Fruit fly (Drosophila melanogaster) whole organism, embryonic: ENCODE data around the gene DIP1.

Experiments
- Atf3 ChIP-seq: fragments of 200-800 bp; sonication (Bioruptor generic); optimal IDR thresholded peaks from 3 replicates; lab custom pipeline; 2016; ENCODE audit warnings: missing biosample characterization, missing genetic modification characterization
- CG10147 ChIP-seq: fragments of 200-800 bp; sonication (Bioruptor generic); optimal IDR thresholded peaks from 2 replicates; lab custom pipeline; 2019; ENCODE audit warnings: missing biosample characterization, mild to moderate bottlenecking, missing genetic modification characterization, moderate library complexity
- CG10959 ChIP-seq: fragments of 200-800 bp; sonication (Bioruptor generic); IDR thresholded peaks from 2 replicates; pipeline ENCODE4 v1.3.6; 2022; ENCODE audit warnings: missing biosample characterization, missing genetic modification characterization
- CG11093 ChIP-seq: fragments of 200-800 bp; sonication (Bioruptor generic); IDR thresholded peaks from 3 replicates; pipeline ENCODE4 v1.3.6; 2022; ENCODE audit warnings: missing biosample characterization, missing genetic modification characterization
- CG11456 ChIP-seq: fragments of 200-800 bp; sonication (Bioruptor generic); IDR thresholded peaks from 3 replicates; pipeline ENCODE4 v1.3.6; 2022; ENCODE audit warnings: missing biosample characterization, missing genetic modification characterization
- CG13287 ChIP-seq: fragments of 200-800 bp; sonication (Bioruptor generic); IDR thresholded peaks from 2 replicates; pipeline ENCODE4 v1.3.6; 2022; ENCODE audit warnings: missing biosample characterization, missing genetic modification characterization; ENCODE audit not compliant: partially characterized antibody
- CG15073 ChIP-seq: fragments of 200-800 bp; sonication (Bioruptor generic); optimal IDR thresholded peaks from 2 replicates; lab custom pipeline; 2016; ENCODE audit warnings: missing biosample characterization, missing genetic modification characterization
- CG16815 ChIP-seq: fragments of 200-800 bp; sonication (Bioruptor generic); optimal IDR thresholded peaks from 3 replicates; lab custom pipeline; 2017; ENCODE audit warnings: missing biosample characterization, mild to moderate bottlenecking, missing genetic modification characterization
- CG17186 ChIP-seq: fragments of 200-800 bp; sonication (Bioruptor generic); optimal IDR thresholded peaks from 3 replicates; lab custom pipeline; 2017; ENCODE audit warnings: missing biosample characterization, missing genetic modification reagents, missing genetic modification characterization
- CG17361 ChIP-seq: fragments of 200-800 bp; sonication (Bioruptor generic); IDR thresholded peaks from 3 replicates; pipeline ENCODE4 v1.3.6; 2022; ENCODE audit warnings: missing biosample characterization, missing genetic modification characterization
- CG1792 ChIP-seq: fragments of 200-800 bp; sonication (Bioruptor generic); optimal IDR thresholded peaks from 2 replicates; lab custom pipeline; 2016; ENCODE audit warnings: missing biosample characterization, missing genetic modification characterization
- CG18262 ChIP-seq: fragments of 200-800 bp; optimal IDR thresholded peaks from 3 replicates; lab custom pipeline; 2019; ENCODE audit warnings: missing biosample characterization, mild to moderate bottlenecking, missing genetic modification characterization, moderate library complexity
- CG2875 ChIP-seq: fragments of 200-800 bp; sonication (Bioruptor generic); optimal IDR thresholded peaks from 2 replicates; lab custom pipeline; 2017; ENCODE audit warnings: missing biosample characterization, mild to moderate bottlenecking, missing genetic modification characterization, missing genetic modification reagents
- CG31224 ChIP-seq: fragments of 200-800 bp; sonication (Bioruptor generic); IDR thresholded peaks from 2 replicates; pipeline ENCODE4 v1.3.6; 2022; ENCODE audit warnings: missing biosample characterization, missing genetic modification characterization
- CG4617 ChIP-seq: fragments of 200-800 bp; sonication (Bioruptor generic); optimal IDR thresholded peaks from 3 replicates; lab custom pipeline; 2016; ENCODE audit warnings: missing biosample characterization, missing genetic modification characterization, borderline replicate concordance
- CG6683 ChIP-seq: fragments of 200-800 bp; sonication (Bioruptor generic); optimal IDR thresholded peaks from 2 replicates; lab custom pipeline; 2017; ENCODE audit warnings: missing biosample characterization, mild to moderate bottlenecking, missing genetic modification characterization, missing genetic modification reagents
- CG6689 ChIP-seq: fragments of 200-800 bp; sonication (Bioruptor generic); IDR thresholded peaks from 2 replicates; pipeline ENCODE4 v1.3.6; 2022; ENCODE audit warnings: missing biosample characterization, missing genetic modification characterization
- CG6813 ChIP-seq: fragments of 200-800 bp; sonication (Bioruptor generic); optimal IDR thresholded peaks from 2 replicates; lab custom pipeline; 2017; ENCODE audit warnings: missing biosample characterization, missing genetic modification characterization, mild to moderate bottlenecking, moderate library complexity, missing genetic modification reagents
- CG7357 ChIP-seq: fragments of 200-800 bp; sonication (Bioruptor generic); IDR thresholded peaks from 3 replicates; pipeline ENCODE4 v1.3.6; 2022; ENCODE audit warnings: missing biosample characterization, missing genetic modification characterization
- CG7786 ChIP-seq: fragments of 200-800 bp; sonication (Bioruptor generic); optimal IDR thresholded peaks from 2 replicates; lab custom pipeline; 2016; ENCODE audit warnings: missing biosample characterization, missing genetic modification characterization
- CG7963 ChIP-seq: fragments of 200-800 bp; sonication (Bioruptor generic); IDR thresholded peaks from 3 replicates; pipeline ENCODE4 v1.3.6; 2022; ENCODE audit warnings: missing biosample characterization, missing genetic modification characterization; ENCODE audit not compliant: partially characterized antibody
- CG8359 ChIP-seq: fragments of 200-800 bp; sonication (Bioruptor generic); optimal IDR thresholded peaks from 2 replicates; lab custom pipeline; 2017; ENCODE audit warnings: missing biosample characterization, mild to moderate bottlenecking, missing genetic modification characterization, borderline replicate concordance
- CG9437 ChIP-seq: fragments of 200-800 bp; sonication (Bioruptor generic); optimal IDR thresholded peaks from 2 replicates; lab custom pipeline; 2018; ENCODE audit warnings: missing biosample characterization, mild to moderate bottlenecking, missing genetic modification characterization
- Camta ChIP-seq: fragments of 200-800 bp; sonication (Bioruptor generic); optimal IDR thresholded peaks from 2 replicates; lab custom pipeline; 2016; ENCODE audit warnings: missing biosample characterization, missing genetic modification characterization
- CkIIα-i1 ChIP-seq: fragments of 200-800 bp; sonication (Bioruptor generic); IDR thresholded peaks from 2 replicates; pipeline ENCODE4 v1.3.6; 2022; ENCODE audit warnings: missing biosample characterization, missing genetic modification characterization
- D19B ChIP-seq: fragments of 200-800 bp; sonication (Bioruptor generic); optimal IDR thresholded peaks from 2 replicates; lab custom pipeline; 2017; ENCODE audit warnings: missing biosample characterization, mild to moderate bottlenecking, missing genetic modification characterization
- Dref ChIP-seq: fragments of 200-800 bp; sonication (Bioruptor generic); IDR thresholded peaks from 2 replicates; pipeline ENCODE4 v1.3.6; 2022; ENCODE audit warnings: missing biosample characterization, missing genetic modification characterization
- Drgx ChIP-seq: fragments of 200-800 bp; sonication (Bioruptor generic); IDR thresholded peaks from 2 replicates; pipeline ENCODE4 v1.3.6; 2022; ENCODE audit warnings: missing biosample characterization, missing genetic modification characterization
- Eip74EF ChIP-seq, 2 experiments: fragments of 200-800 bp in 1 of 2; fragments of >200 bp in 1 of 2; sonication (Bioruptor generic) in 1 of 2; optimal IDR thresholded peaks; 2 replicates each; lab custom pipeline; 2017 to 2019; ENCODE audit warnings: missing biosample characterization in 2 of 2, missing genetic modification characterization in 2 of 2, mild to moderate bottlenecking in 1 of 2, moderate library complexity in 1 of 2
- HLH4C ChIP-seq: fragments of 200-800 bp; sonication (Bioruptor generic); IDR thresholded peaks from 3 replicates; pipeline ENCODE4 v1.3.6; 2022; ENCODE audit warnings: missing biosample characterization, missing genetic modification characterization; ENCODE audit not compliant: partially characterized antibody
- Hr3 ChIP-seq: fragments of 200-800 bp; sonication (Bioruptor generic); optimal IDR thresholded peaks from 3 replicates; lab custom pipeline; 2016; ENCODE audit warnings: missing biosample characterization, missing genetic modification characterization
- MBD-R2 ChIP-seq: fragments of 200-800 bp; sonication (Bioruptor generic); IDR thresholded peaks from 2 replicates; pipeline ENCODE4 v1.3.6; 2022; ENCODE audit warnings: missing biosample characterization, missing genetic modification characterization
- Meics ChIP-seq: fragments of 200-800 bp; sonication (Bioruptor generic); optimal IDR thresholded peaks from 2 replicates; lab custom pipeline; 2017; ENCODE audit warnings: missing biosample characterization, mild to moderate bottlenecking, missing genetic modification characterization
- NC2β ChIP-seq: fragments of 200-800 bp; sonication (Bioruptor generic); optimal IDR thresholded peaks from 2 replicates; lab custom pipeline; 2016; ENCODE audit warnings: missing biosample characterization, missing genetic modification characterization
- Pdp1 ChIP-seq, 2 experiments: fragments of 200-800 bp; sonication (Bioruptor generic); optimal IDR thresholded peaks; 3 replicates each; lab custom pipeline; 2016; ENCODE audit warnings: missing biosample characterization in 2 of 2, missing genetic modification characterization in 2 of 2, mild to moderate bottlenecking in 1 of 2, moderate library complexity in 1 of 2
- amos ChIP-seq: fragments of 200-800 bp; sonication (Bioruptor generic); IDR thresholded peaks from 2 replicates; pipeline ENCODE4 v1.3.6; 2022; ENCODE audit warnings: missing biosample characterization, missing genetic modification characterization; ENCODE audit not compliant: partially characterized antibody
- az2 ChIP-seq: fragments of 200-800 bp; sonication (Bioruptor generic); optimal IDR thresholded peaks from 3 replicates; lab custom pipeline; 2016; ENCODE audit warnings: missing biosample characterization, missing genetic modification characterization
- bbx ChIP-seq: fragments of 200-800 bp; sonication (Bioruptor generic); IDR thresholded peaks from 2 replicates; pipeline ENCODE4 v1.3.6; 2022; ENCODE audit warnings: missing biosample characterization, missing genetic modification characterization; ENCODE audit not compliant: partially characterized antibody
- corto ChIP-seq: fragments of 200-800 bp; sonication (Bioruptor generic); optimal IDR thresholded peaks from 2 replicates; lab custom pipeline; 2016; ENCODE audit warnings: missing biosample characterization, mild to moderate bottlenecking, missing genetic modification characterization, moderate library complexity
- cwo ChIP-seq: fragments of 200-800 bp; sonication (Bioruptor generic); optimal IDR thresholded peaks from 3 replicates; lab custom pipeline; 2017; ENCODE audit warnings: missing biosample characterization, missing genetic modification characterization, mild to moderate bottlenecking, moderate library complexity, missing genetic modification reagents
- dm ChIP-seq: fragments of 200-800 bp; sonication (Bioruptor generic); optimal IDR thresholded peaks from 3 replicates; lab custom pipeline; 2016; ENCODE audit warnings: missing biosample characterization, missing genetic modification characterization
- dmrt11E ChIP-seq: fragments of 200-800 bp; sonication (Bioruptor generic); optimal IDR thresholded peaks from 3 replicates; lab custom pipeline; 2018; ENCODE audit warnings: missing biosample characterization, mild to moderate bottlenecking, missing genetic modification characterization, moderate library complexity
- gce ChIP-seq: fragments of 200-800 bp; sonication (Bioruptor generic); IDR thresholded peaks from 3 replicates; pipeline ENCODE4 v1.3.6; 2022; ENCODE audit warnings: missing biosample characterization, missing genetic modification characterization
- hbn ChIP-seq: fragments of 200-800 bp; sonication (Bioruptor generic); IDR thresholded peaks from 2 replicates; pipeline ENCODE4 v1.3.6; 2022; ENCODE audit warnings: missing biosample characterization, missing genetic modification characterization; ENCODE audit not compliant: partially characterized antibody
- ind ChIP-seq: fragments of 200-800 bp; sonication (Bioruptor generic); optimal IDR thresholded peaks from 3 replicates; lab custom pipeline; 2016; ENCODE audit warnings: missing biosample characterization, missing genetic modification characterization
- mam ChIP-seq: fragments of 200-800 bp; sonication (Bioruptor generic); optimal IDR thresholded peaks from 3 replicates; lab custom pipeline; 2016; ENCODE audit warnings: missing biosample characterization, missing genetic modification characterization
- oc ChIP-seq: fragments of 200-800 bp; sonication (Bioruptor generic); optimal IDR thresholded peaks from 2 replicates; lab custom pipeline; 2018; ENCODE audit warnings: missing biosample characterization, mild to moderate bottlenecking, missing genetic modification characterization, moderate library complexity
- ro ChIP-seq: fragments of 200-800 bp; sonication (Bioruptor generic); IDR thresholded peaks from 2 replicates; pipeline ENCODE4 v1.3.6; 2022; ENCODE audit warnings: missing biosample characterization, missing genetic modification characterization
- stc ChIP-seq: fragments of 200-800 bp; sonication (Bioruptor generic); IDR thresholded peaks from 2 replicates; pipeline ENCODE4 v1.3.6; 2022; ENCODE audit warnings: missing biosample characterization, missing genetic modification characterization
- tio ChIP-seq: fragments of 200-800 bp; sonication (Bioruptor generic); optimal IDR thresholded peaks from 2 replicates; lab custom pipeline; 2017; ENCODE audit warnings: missing biosample characterization, missing genetic modification characterization, inconsistent platforms

DIP1 gene

dm6 chrX:21605514-21605913 lies 24.4 kb downstream of the DIP1 start (continued):
- peak; percentile 82 for TF ChIP-seq HLH4C
- TF ChIP-seq stc (GFP tag; lab: Robert Waterston, UW): no peak
- no peak for TF ChIP-seq CG31224 (GFP tag; lab: Robert Waterston, UW)
- no peak for TF ChIP-seq gce (GFP tag; lab: Robert Waterston, UW)
- no peak for TF ChIP-seq mam (GFP tag; lab: Kevin White, UChicago)
- TF ChIP-seq CG2875 (GFP tag; lab: Kevin White, UChicago): no peak
- no peak for TF ChIP-seq dm (GFP tag; lab: Kevin White, UChicago)
- no peak for TF ChIP-seq Drgx
- TF ChIP-seq CG17186: no peak
- TF ChIP-seq CG8359 (GFP tag; lab: Kevin White, UChicago): no peak
- TF ChIP-seq Dref (GFP tag; lab: Robert Waterston, UW): peak; percentile 47
- peak; percentile 42; the same call in 1 of the 2 replicates for TF ChIP-seq MBD-R2 (GFP tag; lab: Robert Waterston, UW)
- TF ChIP-seq CG6813 (GFP tag; lab: Kevin White, UChicago): no peak
- peak; percentile 22 for TF ChIP-seq D19B (GFP tag; lab: Kevin White, UChicago)
- no peak for TF ChIP-seq CG7786 (GFP tag; lab: Kevin White, UChicago)
- no peak for TF ChIP-seq hbn (GFP tag; lab: Robert Waterston, UW)
- TF ChIP-seq CG1792 (GFP tag; lab: Kevin White, UChicago): no peak
- no peak for TF ChIP-seq Hr3 (GFP tag; lab: Kevin White, UChicago)
- 0 out of 3 replicates have a peak, but pooled peaks have one; percentile 14 for TF ChIP-seq CG17361 (GFP tag; lab: Robert Waterston, UW)
- no peak for TF ChIP-seq CG9437 (GFP tag; lab: Kevin White, UChicago)
- peak; percentile 54; the same call in 1 of the 3 replicates for TF ChIP-seq CG7963 (GFP tag; lab: Robert Waterston, UW)
- no peak for TF ChIP-seq cwo
- TF ChIP-seq CG15073 (GFP tag; lab: Kevin White, UChicago): no peak
- peak; percentile 36; the same call in 1 of the 2 replicates for TF ChIP-seq bbx (GFP tag; lab: Robert Waterston, UW)
- TF ChIP-seq Atf3 (GFP tag; lab: Kevin White, UChicago): no peak
- TF ChIP-seq CG18262 (tag; lab: Kevin White, UChicago): no peak
- TF ChIP-seq ro (GFP tag; lab: Robert Waterston, UW): no peak
- no peak for TF ChIP-seq dmrt11E (tag; lab: Kevin White, UChicago)
- TF ChIP-seq Eip74EF (GFP tag; optimal IDR thresholded peaks at IDR 0.05; lab: Kevin White, UChicago): no peak
- TF ChIP-seq tio (GFP tag; lab: Kevin White, UChicago): no peak
- no peak for TF ChIP-seq az2
- TF ChIP-seq CG11093: no peak
- TF ChIP-seq CG6683 (GFP tag; lab: Kevin White, UChicago): no peak
- no peak for TF ChIP-seq corto (GFP tag; lab: Kevin White, UChicago)
- TF ChIP-seq CG10959 (GFP tag; lab: Robert Waterston, UW): no peak
- TF ChIP-seq amos (GFP tag; lab: Robert Waterston, UW): peak; percentile 47
- TF ChIP-seq CG13287 (GFP tag; lab: Robert Waterston, UW): peak; percentile 38; the same call in 1 of the 2 replicates
- TF ChIP-seq CG10147 (GFP tag; lab: Kevin White, UChicago): no peak
- no peak for TF ChIP-seq oc (tag; lab: Kevin White, UChicago)
- no peak for TF ChIP-seq ind (GFP tag; lab: Kevin White, UChicago)
- no peak for TF ChIP-seq Camta
- TF ChIP-seq CG7357 (GFP tag; lab: Robert Waterston, UW): no peak
- no peak for TF ChIP-seq NC2β (GFP tag; lab: Kevin White, UChicago)
- no peak for TF ChIP-seq CG4617 (GFP tag; lab: Kevin White, UChicago)
- TF ChIP-seq Meics (GFP tag; lab: Kevin White, UChicago): no peak
- TF ChIP-seq CG16815 (GFP tag; lab: Kevin White, UChicago): no peak
- no peak for TF ChIP-seq CG11456 (GFP tag; lab: Robert Waterston, UW)
- no peak for TF ChIP-seq CG6689 (GFP tag; lab: Robert Waterston, UW)
- no peak for TF ChIP-seq CkIIα-i1 (GFP tag; lab: Robert Waterston, UW)
- TF ChIP-seq Pdp1 (GFP tag; optimal IDR thresholded peaks at IDR 0.05; lab: Kevin White, UChicago): peak in 1 of 2 experiments; percentile 96
